Fruit fly (Drosophila melanogaster): ENCODE data around the gene CG9609.

Gene CG9609

DNA sequence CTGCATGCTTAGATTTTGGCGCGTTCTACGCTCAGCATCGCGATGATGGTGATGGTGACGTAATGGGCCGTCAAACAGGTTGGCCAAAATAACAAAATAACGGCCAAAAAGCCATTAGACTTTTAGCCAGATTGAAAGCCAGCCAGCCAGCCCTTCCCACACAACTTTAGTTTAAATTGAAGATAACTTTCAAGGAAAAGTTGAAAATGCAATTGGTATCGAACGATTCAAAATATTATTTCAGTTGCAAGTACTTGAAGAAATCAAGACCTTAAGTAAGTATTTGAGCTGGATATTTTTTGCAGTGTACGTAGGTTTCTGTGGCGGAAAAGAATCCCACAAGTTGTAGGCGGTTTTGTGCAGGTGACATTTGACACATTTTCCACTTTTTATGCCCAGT, 5.8 kb downstream of the CG9609 start (continued):
- TF ChIP-seq inv (GFP tag; IDR thresholded peaks at IDR 0.05; ENCODE audit: partially characterized antibody) = no peak
- TF ChIP-seq chn (GFP tag; optimal IDR thresholded peaks at IDR 0.05) = peak; percentile 35
- peak; percentile 11 for TF ChIP-seq CG2712 (tag; optimal IDR thresholded peaks at IDR 0.05)
- TF ChIP-seq Doc3 (GFP tag; IDR thresholded peaks at IDR 0.05; ENCODE audit: partially characterized antibody) = no peak
- TF ChIP-seq Fer2 (tag; optimal IDR thresholded peaks at IDR 0.05) = no peak
- TF ChIP-seq CG18262 (tag; optimal IDR thresholded peaks at IDR 0.05) = no peak
- TF ChIP-seq Ada2b (GFP tag; IDR thresholded peaks at IDR 0.05) = no peak; the same call in 1 of the 2 replicates
- TF ChIP-seq Deaf1 (tag; optimal IDR thresholded peaks at IDR 0.05) = no peak
- peak; percentile 65 for TF ChIP-seq gro (GFP tag; optimal IDR thresholded peaks at IDR 0.05)
- no peak for TF ChIP-seq CG7271 (tag; optimal IDR thresholded peaks at IDR 0.05)
- TF ChIP-seq CG15514 (GFP tag; optimal IDR thresholded peaks at IDR 0.05) = peak; percentile 34
- no peak for TF ChIP-seq CG1832 (GFP tag; optimal IDR thresholded peaks at IDR 0.05)
- no peak for TF ChIP-seq CG10321 (GFP tag; IDR thresholded peaks at IDR 0.05)
- TF ChIP-seq gfzf (GFP tag; optimal IDR thresholded peaks at IDR 0.05) = no peak
- TF ChIP-seq CG6689 (GFP tag; IDR thresholded peaks at IDR 0.05) = peak; percentile 50; the same call in 1 of the 2 replicates
- TF ChIP-seq pnt (GFP tag; optimal IDR thresholded peaks at IDR 0.05) = peak; percentile 27
- TF ChIP-seq pho (GFP tag; optimal IDR thresholded peaks at IDR 0.05) = no peak
- no peak for TF ChIP-seq psq (GFP tag; optimal IDR thresholded peaks at IDR 0.05)
- no peak for TF ChIP-seq br (optimal IDR thresholded peaks at IDR 0.05)
- TF ChIP-seq pzg (GFP tag; optimal IDR thresholded peaks at IDR 0.05) = no peak
- no peak for TF ChIP-seq BtbVII (GFP tag; optimal IDR thresholded peaks at IDR 0.05)
- TF ChIP-seq CG2116 (GFP tag; optimal IDR thresholded peaks at IDR 0.05) = peak; percentile 6
- no peak for TF ChIP-seq fru (optimal IDR thresholded peaks at IDR 0.05)
- no peak for TF ChIP-seq fd96Cb (tag; optimal IDR thresholded peaks at IDR 0.05)
- no peak for TF ChIP-seq CG15696 (tag; optimal IDR thresholded peaks at IDR 0.05)
- no peak for TF ChIP-seq mld (GFP tag; IDR thresholded peaks at IDR 0.05; ENCODE audit: partially characterized antibody)
- no peak for TF ChIP-seq pita (GFP tag; optimal IDR thresholded peaks at IDR 0.05)
- TF ChIP-seq CG12219 (GFP tag; optimal IDR thresholded peaks at IDR 0.05) = peak; percentile 3
- peak; percentile 34 for TF ChIP-seq mam (GFP tag; optimal IDR thresholded peaks at IDR 0.05)
- no peak for TF ChIP-seq CG16815 (GFP tag; optimal IDR thresholded peaks at IDR 0.05)
- peak; percentile 15 for TF ChIP-seq CG10209 (GFP tag; optimal IDR thresholded peaks at IDR 0.05)
- TF ChIP-seq CG17359 (tag; optimal IDR thresholded peaks at IDR 0.05) = peak; percentile 3
- no peak for TF ChIP-seq CG15073 (GFP tag; optimal IDR thresholded peaks at IDR 0.05)
- TF ChIP-seq Pdp1 (GFP tag; optimal IDR thresholded peaks at IDR 0.05) = peak; percentile 11 to 62
- peak; percentile 17 for TF ChIP-seq fu2 (GFP tag; optimal IDR thresholded peaks at IDR 0.05)
- no peak for TF ChIP-seq tup (GFP tag; optimal IDR thresholded peaks at IDR 0.05)
- TF ChIP-seq tll (GFP tag; optimal IDR thresholded peaks at IDR 0.05) = no peak
- TF ChIP-seq CG8089 (GFP tag; optimal IDR thresholded peaks at IDR 0.05) = peak; percentile 6
- TF ChIP-seq gem (tag; optimal IDR thresholded peaks at IDR 0.05) = peak; percentile 51
- no peak for TF ChIP-seq Bteb2 (GFP tag; optimal IDR thresholded peaks at IDR 0.05)
- TF ChIP-seq CG14441 (GFP tag; IDR thresholded peaks at IDR 0.05) = 0 out of 2 replicates have a peak, but pooled peaks have one; percentile 8
- TF ChIP-seq bsh (GFP tag; optimal IDR thresholded peaks at IDR 0.05) = no peak
- peak; percentile 13 for TF ChIP-seq her (GFP tag; optimal IDR thresholded peaks at IDR 0.05)
- TF ChIP-seq CkIIα-i1 (GFP tag; IDR thresholded peaks at IDR 0.05) = no peak
- TF ChIP-seq Hr51 (GFP tag; optimal IDR thresholded peaks at IDR 0.05) = peak; percentile 21 to 45
- TF ChIP-seq Ets65A (GFP tag) = peak; percentile 90
- TF ChIP-seq Hsf (GFP tag; optimal IDR thresholded peaks at IDR 0.05) = peak; percentile 0
- TF ChIP-seq CG8290 (GFP tag; optimal IDR thresholded peaks at IDR 0.05) = no peak
- peak in 1 of 2 experiments; percentile 69 for TF ChIP-seq CG8290 (tag; optimal IDR thresholded peaks at IDR 0.05)
- TF ChIP-seq shn (GFP tag; optimal IDR thresholded peaks at IDR 0.05) = peak; percentile 4
- peak; percentile 19; the same call in 1 of the 2 replicates for TF ChIP-seq lmd (GFP tag; IDR thresholded peaks at IDR 0.05)
